Worm (Caenorhabditis elegans): ENCODE results near the gene arrd-9.
A peak's percentile ranks its signal among the peaks of the same experiment; 100 is the strongest.

DNA sequence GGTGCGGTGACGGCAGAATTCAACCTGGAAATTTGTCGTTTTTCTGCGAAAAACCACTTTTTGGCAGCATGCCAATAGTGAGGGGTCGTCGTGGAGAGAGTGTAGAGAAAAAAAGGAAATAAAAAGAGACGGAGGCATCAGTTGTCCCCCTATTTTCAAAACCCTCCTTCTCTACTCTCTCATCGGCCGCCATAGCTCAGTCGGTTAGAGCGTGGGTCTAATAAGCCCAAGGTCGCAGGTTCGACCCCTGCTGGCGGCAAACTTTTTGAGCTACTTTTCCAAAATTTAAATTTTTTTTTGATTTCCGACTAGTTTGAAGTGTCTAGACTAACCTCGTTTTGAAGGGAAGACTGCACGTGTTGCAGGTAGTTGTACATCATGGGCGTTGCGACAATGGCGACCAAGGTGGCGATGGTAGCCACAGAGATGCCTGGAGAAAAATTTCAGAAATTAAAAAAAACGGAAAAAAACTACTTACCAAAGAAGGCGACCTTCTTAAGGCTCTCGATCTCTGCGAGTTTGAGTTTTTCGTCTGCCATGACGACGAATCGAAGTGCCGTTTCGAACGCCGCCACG, 13.9 kb upstream of the arrd-9 start, which contains the start of gene col-85:
- TF ChIP-seq klf-2 (GFP tag; conservative IDR thresholded peaks at IDR 0.05) = peak; percentile 98
- peak; percentile 97 for TF ChIP-seq flt-1 (GFP tag; IDR thresholded peaks at IDR 0.05)
